Worm (Caenorhabditis elegans): Measurements from ENCODE around the gene D2096.6.

- TF ChIP-seq dve-1 (tag; optimal IDR thresholded peaks at IDR 0.05; ENCODE audit: insufficient read depth) (no peak), ceh-20 (GFP tag; IDR thresholded peaks at IDR 0.05) (no peak), aly-2 (tag; optimal IDR thresholded peaks at IDR 0.05) (no peak), mxl-2 (GFP tag; conservative IDR thresholded peaks at IDR 0.05) (no peak), fkh-10 (GFP tag; optimal IDR thresholded peaks at IDR 0.05) (no peak)
Observed at ce11 chrIV:8384737-8385136, 15.7 kb upstream of the D2096.6 start.

Measured in whole organism, L4 larva.